Worm (Caenorhabditis elegans) whole organism, L2 larva: Measurements from ENCODE around the gene sms-1.

ENCODE experiments used
- C34F6.9 ChIP-seq: fragments of 150-350 bp; optimal IDR thresholded peaks from 2 replicates; lab custom pipeline; 2014; ENCODE audit warnings: missing biosample characterization, missing genetic modification characterization
- F13H6.1 ChIP-seq: sonication (generic microtip); optimal IDR thresholded peaks from 2 replicates; lab custom pipeline; 2016; ENCODE audit warnings: missing genetic modification characterization, missing compliant biosample characterization
- R02D3.7 ChIP-seq: fragments of 150-350 bp; optimal IDR thresholded peaks from 2 replicates; lab custom pipeline; 2014; ENCODE audit warnings: missing biosample characterization, missing genetic modification characterization
- Y55F3AM.14 ChIP-seq: fragments of 200-800 bp; sonication (Bioruptor generic); optimal IDR thresholded peaks from 2 replicates; lab custom pipeline; 2018; ENCODE audit warnings: mild to moderate bottlenecking, missing genetic modification characterization, missing compliant biosample characterization
- ZK546.5 ChIP-seq: sonication (generic microtip); optimal IDR thresholded peaks from 2 replicates; lab custom pipeline; 2017; ENCODE audit warnings: missing biosample characterization, missing genetic modification characterization
- aly-2 ChIP-seq: fragments of 150-350 bp; optimal IDR thresholded peaks from 2 replicates; lab custom pipeline; 2014; ENCODE audit warnings: missing biosample characterization, missing genetic modification characterization
- ama-1 ChIP-seq: fragments of 150-350 bp; optimal IDR thresholded peaks from 2 replicates; lab custom pipeline; 2018; ENCODE audit warnings: inconsistent platforms
- blmp-1 ChIP-seq: sonication (generic microtip); optimal IDR thresholded peaks from 2 replicates; lab custom pipeline; 2017; ENCODE audit warnings: missing genetic modification characterization, mild to moderate bottlenecking, missing compliant biosample characterization, antibody characterized with exemption, moderate library complexity; ENCODE audit not compliant: insufficient read depth
- ceh-16 ChIP-seq: fragments of 150-350 bp; optimal IDR thresholded peaks from 2 replicates; lab custom pipeline; 2014; ENCODE audit warnings: missing biosample characterization, missing genetic modification characterization
- ceh-82 ChIP-seq: fragments of 150-350 bp; optimal IDR thresholded peaks from 2 replicates; lab custom pipeline; 2014; ENCODE audit warnings: missing biosample characterization, missing genetic modification characterization
- crh-2 ChIP-seq: sonication (generic microtip); optimal IDR thresholded peaks from 2 replicates; lab custom pipeline; 2017; ENCODE audit warnings: missing biosample characterization, missing genetic modification characterization
- dmd-4 ChIP-seq: sonication (generic microtip); optimal IDR thresholded peaks from 2 replicates; lab custom pipeline; 2017; ENCODE audit warnings: missing biosample characterization, missing genetic modification characterization
- egl-27 ChIP-seq: sonication (generic microtip); optimal IDR thresholded peaks from 3 replicates; lab custom pipeline; 2017; ENCODE audit warnings: missing biosample characterization, missing genetic modification reagents, missing genetic modification characterization
- elt-1 ChIP-seq: fragments of 150-350 bp; optimal IDR thresholded peaks from 2 replicates; lab custom pipeline; 2014; ENCODE audit warnings: missing biosample characterization, missing genetic modification characterization
- elt-3 ChIP-seq: sonication (generic microtip); optimal IDR thresholded peaks from 2 replicates; lab custom pipeline; 2017; ENCODE audit warnings: missing biosample characterization, missing genetic modification characterization
- fos-1 ChIP-seq: fragments of 150-350 bp; optimal IDR thresholded peaks from 2 replicates; lab custom pipeline; 2014; ENCODE audit warnings: missing biosample characterization, missing genetic modification characterization
- gmeb-1 ChIP-seq: fragments of 150-350 bp; optimal IDR thresholded peaks from 2 replicates; lab custom pipeline; 2014; ENCODE audit warnings: missing biosample characterization, missing genetic modification characterization
- lin-11 ChIP-seq: fragments of 150-350 bp; sonication (generic microtip); optimal IDR thresholded peaks from 2 replicates; lab custom pipeline; 2014; ENCODE audit warnings: missing biosample characterization, missing genetic modification characterization, inconsistent platforms, mixed read lengths
- lin-39 ChIP-seq: fragments of 150-350 bp; optimal IDR thresholded peaks from 2 replicates; lab custom pipeline; 2014; ENCODE audit warnings: missing biosample characterization, missing genetic modification reagents, missing genetic modification characterization
- lsy-2 ChIP-seq, 2 experiments: fragments of 150-350 bp in 1 of 2; sonication (generic microtip) in 1 of 2; optimal IDR thresholded peaks; 2 replicates each; lab custom pipeline; 2014 to 2017; ENCODE audit warnings: missing biosample characterization in 2 of 2, missing genetic modification characterization in 2 of 2
- mab-5 ChIP-seq: fragments of 150-350 bp; optimal IDR thresholded peaks from 2 replicates; lab custom pipeline; 2014; ENCODE audit warnings: missing biosample characterization, missing genetic modification characterization
- mbf-1 ChIP-seq: sonication (generic microtip); optimal IDR thresholded peaks from 2 replicates; lab custom pipeline; 2017; ENCODE audit warnings: missing biosample characterization, missing genetic modification characterization
- mdl-1 ChIP-seq, 2 experiments: fragments of 150-350 bp in 1 of 2; sonication (generic microtip) in 1 of 2; optimal IDR thresholded peaks; 2 replicates each; lab custom pipeline; 2017; ENCODE audit warnings: missing biosample characterization in 2 of 2, missing genetic modification characterization in 2 of 2
- nhr-10 ChIP-seq: sonication (generic microtip); optimal IDR thresholded peaks from 2 replicates; lab custom pipeline; 2017; ENCODE audit warnings: missing biosample characterization, missing genetic modification characterization
- nhr-11 ChIP-seq: fragments of 150-350 bp; optimal IDR thresholded peaks from 2 replicates; lab custom pipeline; 2014; ENCODE audit warnings: missing biosample characterization, missing genetic modification characterization
- nhr-12 ChIP-seq: fragments of 150-350 bp; optimal IDR thresholded peaks from 2 replicates; lab custom pipeline; 2014; ENCODE audit warnings: missing biosample characterization, missing genetic modification characterization
- nhr-129 ChIP-seq: fragments of 150-350 bp; optimal IDR thresholded peaks from 2 replicates; lab custom pipeline; 2014; ENCODE audit warnings: missing biosample characterization, missing genetic modification characterization
- nhr-21 ChIP-seq: fragments of 150-350 bp; optimal IDR thresholded peaks from 2 replicates; lab custom pipeline; 2014; ENCODE audit warnings: missing biosample characterization, missing genetic modification characterization
- nhr-23 ChIP-seq: fragments of 150-350 bp; optimal IDR thresholded peaks from 2 replicates; lab custom pipeline; 2014; ENCODE audit warnings: missing biosample characterization, missing genetic modification reagents, missing genetic modification characterization
- nhr-237 ChIP-seq: fragments of 150-350 bp; optimal IDR thresholded peaks from 2 replicates; lab custom pipeline; 2014; ENCODE audit warnings: missing biosample characterization, missing genetic modification characterization
- nhr-25 ChIP-seq: fragments of 150-350 bp; sonication (generic microtip); optimal IDR thresholded peaks from 3 replicates; lab custom pipeline; 2014; ENCODE audit warnings: missing biosample characterization, missing genetic modification characterization
- nhr-6 ChIP-seq: fragments of 150-350 bp; optimal IDR thresholded peaks from 2 replicates; lab custom pipeline; 2014; ENCODE audit warnings: missing biosample characterization, missing genetic modification characterization
- nhr-77 ChIP-seq: fragments of 150-350 bp; optimal IDR thresholded peaks from 2 replicates; lab custom pipeline; 2014; ENCODE audit warnings: missing biosample characterization, missing genetic modification characterization
- peb-1 ChIP-seq: fragments of 150-350 bp; optimal IDR thresholded peaks from 2 replicates; lab custom pipeline; 2014; ENCODE audit warnings: missing biosample characterization, missing genetic modification characterization
- sem-4 ChIP-seq: fragments of 150-350 bp; optimal IDR thresholded peaks from 2 replicates; lab custom pipeline; 2014; ENCODE audit warnings: missing biosample characterization, missing genetic modification reagents, missing genetic modification characterization
- skn-1 ChIP-seq: sonication (generic microtip); optimal IDR thresholded peaks from 2 replicates; lab custom pipeline; 2017; ENCODE audit warnings: missing biosample characterization, missing genetic modification characterization
- sma-9 ChIP-seq, 2 experiments: fragments of 150-350 bp in 1 of 2; sonication (generic microtip) in 1 of 2; optimal IDR thresholded peaks; 2 replicates each; lab custom pipeline; 2014 to 2016; ENCODE audit warnings: missing genetic modification characterization in 2 of 2, mild to moderate bottlenecking in 1 of 2, missing biosample characterization in 1 of 2, missing compliant biosample characterization in 1 of 2, missing genetic modification reagents in 1 of 2, moderate library complexity in 1 of 2
- snpc-4 ChIP-seq: fragments of 150-350 bp; optimal IDR thresholded peaks from 2 replicates; lab custom pipeline; 2014; ENCODE audit warnings: missing biosample characterization, missing genetic modification characterization
- unc-39 ChIP-seq: fragments of 150-350 bp; optimal IDR thresholded peaks from 2 replicates; lab custom pipeline; 2014; ENCODE audit warnings: missing biosample characterization, missing genetic modification characterization
- unc-55 ChIP-seq: fragments of 150-350 bp; sonication (generic microtip); optimal IDR thresholded peaks from 3 replicates; lab custom pipeline; 2014; ENCODE audit warnings: missing biosample characterization, missing genetic modification reagents, missing genetic modification characterization
- unc-62 ChIP-seq: fragments of 150-350 bp; optimal IDR thresholded peaks from 2 replicates; lab custom pipeline; 2014; ENCODE audit warnings: missing biosample characterization, missing genetic modification reagents, missing genetic modification characterization
- zag-1 ChIP-seq: fragments of 150-350 bp; optimal IDR thresholded peaks from 2 replicates; lab custom pipeline; 2014; ENCODE audit warnings: missing biosample characterization, missing genetic modification characterization
- ztf-1 ChIP-seq: fragments of 200-800 bp; sonication (Bioruptor generic); conservative IDR thresholded peaks from 2 replicates; pipeline ENCODE4 v1.3.6; 2022; ENCODE audit warnings: missing genetic modification characterization, missing compliant biosample characterization
- ztf-11 ChIP-seq: sonication (generic microtip); optimal IDR thresholded peaks from 2 replicates; lab custom pipeline; 2017; ENCODE audit warnings: missing biosample characterization, missing genetic modification characterization
- ztf-4 ChIP-seq: fragments of 150-350 bp; optimal IDR thresholded peaks from 2 replicates; lab custom pipeline; 2014; ENCODE audit warnings: missing biosample characterization, missing genetic modification characterization

sms-1 gene

ce11 chrIV:11479095-11479494, 18.9 kb downstream of the sms-1 start, which contains the start of gene catp-8:
TSS of gene catp-8 (minus strand) at chrIV:11479251.
- TF ChIP-seq ztf-4 (tag; lab: Kevin White, UChicago), result peak; percentile 8
- no peak for TF ChIP-seq elt-1 (tag; lab: Kevin White, UChicago)
- no peak for TF ChIP-seq sem-4 (tag; lab: Kevin White, UChicago)
- no peak for TF ChIP-seq sma-9 (GFP tag; optimal IDR thresholded peaks at IDR 0.05; lab: Kevin White, UChicago)
- no peak for TF ChIP-seq sma-9 (tag; optimal IDR thresholded peaks at IDR 0.05; lab: Kevin White, UChicago)
- TF ChIP-seq ama-1 (lab: Kevin White, UChicago), result peak; percentile 57
- no peak for TF ChIP-seq fos-1 (tag; lab: Kevin White, UChicago)
- no peak for TF ChIP-seq ceh-82 (tag; lab: Kevin White, UChicago)

- TF ChIP-seq zag-1 (tag; lab: Kevin White, UChicago) (no peak), egl-27 (no peak), snpc-4 (tag; lab: Kevin White, UChicago) (no peak), ztf-4 (tag; lab: Kevin White, UChicago) (no peak), unc-62 (no peak), ama-1 (lab: Kevin White, UChicago) (no peak), ztf-1 (no peak), C34F6.9 (tag; lab: Kevin White, UChicago) (no peak), nhr-23 (no peak), sem-4 (tag; lab: Kevin White, UChicago) (no peak), ceh-82 (tag; lab: Kevin White, UChicago) (no peak), unc-39 (tag; lab: Kevin White, UChicago) (no peak), ceh-16 (no peak), elt-3 (tag; lab: Kevin White, UChicago) (no peak), peb-1 (tag; lab: Kevin White, UChicago) (no peak), mab-5 (tag; lab: Kevin White, UChicago) (no peak), nhr-237 (tag; lab: Kevin White, UChicago) (no peak), nhr-25 (tag; lab: Kevin White, UChicago) (no peak), lin-39 (tag; lab: Kevin White, UChicago) (no peak), R02D3.7 (no peak)
These were observed 22.9 kb downstream of the sms-1 start for ce11 chrIV:11475080-11475479.

- TF ChIP-seq lin-11 (tag; lab: Kevin White, UChicago) (peak; percentile 38), nhr-25 (tag; lab: Kevin White, UChicago) (peak; percentile 65), F13H6.1 (tag; lab: Kevin White, UChicago) (peak; percentile 60), ceh-82 (tag; lab: Kevin White, UChicago) (no peak), nhr-129 (tag; lab: Kevin White, UChicago) (peak; percentile 79), nhr-21 (peak; percentile 50), unc-62 (no peak), ztf-4 (tag; lab: Kevin White, UChicago) (peak; percentile 68), gmeb-1 (tag; lab: Kevin White, UChicago) (peak; percentile 54), C34F6.9 (tag; lab: Kevin White, UChicago) (peak; percentile 70), nhr-11 (tag; lab: Kevin White, UChicago) (peak; percentile 17), snpc-4 (tag; lab: Kevin White, UChicago) (peak; percentile 40), ceh-16 (peak; percentile 25), elt-1 (tag; lab: Kevin White, UChicago) (no peak), nhr-10 (tag; lab: Kevin White, UChicago) (no peak), sem-4 (tag; lab: Kevin White, UChicago) (no peak), nhr-12 (tag; lab: Kevin White, UChicago) (no peak), ama-1 (lab: Kevin White, UChicago) (peak; percentile 61), ztf-1 (no peak), sma-9 (GFP tag; optimal IDR thresholded peaks at IDR 0.05; lab: Kevin White, UChicago) (peak; percentile 86), sma-9 (tag; optimal IDR thresholded peaks at IDR 0.05; lab: Kevin White, UChicago) (no peak), ztf-11 (tag; lab: Kevin White, UChicago) (no peak), skn-1 (no peak), zag-1 (tag; lab: Kevin White, UChicago) (peak; percentile 46), dmd-4 (no peak), elt-3 (tag; lab: Kevin White, UChicago) (no peak), aly-2 (tag; lab: Kevin White, UChicago) (no peak), nhr-6 (tag; lab: Kevin White, UChicago) (no peak), Y55F3AM.14 (GFP tag; lab: Kevin White, UChicago) (peak; percentile 77), nhr-237 (tag; lab: Kevin White, UChicago) (no peak), fos-1 (tag; lab: Kevin White, UChicago) (peak; percentile 21), lsy-2 (tag; optimal IDR thresholded peaks at IDR 0.05; lab: Kevin White, UChicago) (peak; percentile 32 to 56), unc-39 (tag; lab: Kevin White, UChicago) (no peak), nhr-77 (tag; lab: Kevin White, UChicago) (peak; percentile 17), crh-2 (tag; lab: Kevin White, UChicago) (peak; percentile 28), mbf-1 (tag; lab: Kevin White, UChicago) (no peak), ZK546.5 (tag; lab: Kevin White, UChicago) (no peak), egl-27 (peak; percentile 54), R02D3.7 (no peak), blmp-1 (no peak), mdl-1 (tag; optimal IDR thresholded peaks at IDR 0.05; lab: Kevin White, UChicago) (no peak), lin-39 (tag; lab: Kevin White, UChicago) (no peak), mab-5 (tag; lab: Kevin White, UChicago) (no peak), unc-55 (peak; percentile 38), peb-1 (tag; lab: Kevin White, UChicago) (no peak), nhr-23 (peak; percentile 12)
These were observed 23.9 kb downstream of the sms-1 start for ce11 chrIV:11474067-11474466.
